Worm (Caenorhabditis elegans) whole organism, young adult: Measurements from ENCODE around the gene T04C10.3.
A peak's percentile ranks its signal among the peaks of the same experiment; 100 is the strongest.

ENCODE experiments used
- C06A6.2 ChIP-seq: fragments of 200-800 bp; sonication (Bioruptor generic); conservative IDR thresholded peaks from 2 replicates; pipeline ENCODE4 v1.3.6; 2022; ENCODE audit warnings: missing genetic modification characterization, missing compliant biosample characterization
- C17E4.6 ChIP-seq: fragments of 200-800 bp; sonication (Bioruptor generic); IDR thresholded peaks from 2 replicates; pipeline ENCODE4 v1.3.6; 2022; ENCODE audit warnings: missing genetic modification reagents, missing genetic modification characterization, missing compliant biosample characterization
- D2030.7 ChIP-seq: fragments of 200-800 bp; sonication (Bioruptor generic); IDR thresholded peaks from 2 replicates; pipeline ENCODE4 v1.3.6; 2022; ENCODE audit warnings: missing genetic modification reagents, missing genetic modification characterization, missing compliant biosample characterization
- F23B12.7 ChIP-seq: sonication (generic microtip); optimal IDR thresholded peaks from 2 replicates; lab custom pipeline; 2017; ENCODE audit warnings: missing genetic modification characterization, mild to moderate bottlenecking, missing compliant biosample characterization, antibody characterized with exemption, moderate library complexity; ENCODE audit not compliant: insufficient read depth
- F37B4.10 ChIP-seq: fragments of 200-800 bp; sonication (Bioruptor generic); IDR thresholded peaks from 2 replicates; pipeline ENCODE4 v1.3.6; 2022; ENCODE audit warnings: missing genetic modification characterization, missing compliant biosample characterization
- F39B2.1 ChIP-seq: fragments of 200-800 bp; sonication (Bioruptor generic); IDR thresholded peaks from 2 replicates; pipeline ENCODE4 v1.3.6; 2022; ENCODE audit warnings: missing genetic modification reagents, missing genetic modification characterization, missing compliant biosample characterization
- Y53G8AR.9 ChIP-seq: fragments of 200-800 bp; sonication (Bioruptor generic); conservative IDR thresholded peaks from 2 replicates; pipeline ENCODE4 v1.3.6; 2022; ENCODE audit warnings: missing genetic modification reagents, missing genetic modification characterization, missing compliant biosample characterization
- Y56A3A.18 ChIP-seq: fragments of 200-800 bp; sonication (Bioruptor generic); IDR thresholded peaks from 2 replicates; pipeline ENCODE4 v1.3.6; 2022; ENCODE audit warnings: missing genetic modification reagents, missing genetic modification characterization, missing compliant biosample characterization
- Y67H2A.10 ChIP-seq: fragments of 200-800 bp; sonication (Bioruptor generic); conservative IDR thresholded peaks from 2 replicates; pipeline ENCODE4 v1.3.6; 2022; ENCODE audit warnings: missing genetic modification reagents, missing genetic modification characterization, missing compliant biosample characterization
- Y79H2A.3 ChIP-seq: fragments of 200-800 bp; sonication (Bioruptor generic); conservative IDR thresholded peaks from 2 replicates; pipeline ENCODE4 v1.3.6; 2022; ENCODE audit warnings: missing genetic modification reagents, missing genetic modification characterization, missing compliant biosample characterization
- ZK185.1 ChIP-seq: sonication (generic microtip); optimal IDR thresholded peaks from 2 replicates; lab custom pipeline; 2016; ENCODE audit warnings: mild to moderate bottlenecking, missing genetic modification characterization, missing compliant biosample characterization; ENCODE audit not compliant: poor library complexity, severe bottlenecking
- akir-1 ChIP-seq: fragments of 200-800 bp; sonication (Bioruptor generic); optimal IDR thresholded peaks from 2 replicates; lab custom pipeline; 2018; ENCODE audit warnings: mild to moderate bottlenecking, missing genetic modification characterization, moderate library complexity, missing compliant biosample characterization
- ama-1 ChIP-seq, 3 experiments: fragments of 150-350 bp in 1 of 3; sonication (generic microtip) in 2 of 3; optimal IDR thresholded peaks; 2 replicates each; lab custom pipeline; 2014 to 2018; ENCODE audit warnings: missing biosample characterization in 2 of 3, missing genetic modification characterization in 2 of 3, missing genetic modification reagents in 2 of 3
- aptf-3 ChIP-seq: fragments of 200-800 bp; sonication (Bioruptor generic); IDR thresholded peaks from 2 replicates; pipeline ENCODE4 v1.3.6; 2022; ENCODE audit warnings: missing genetic modification characterization, missing compliant biosample characterization
- attf-5 ChIP-seq: fragments of 200-800 bp; sonication (Bioruptor generic); optimal IDR thresholded peaks from 2 replicates; lab custom pipeline; 2018; ENCODE audit warnings: mild to moderate bottlenecking, missing genetic modification characterization, missing compliant biosample characterization
- ccch-3 ChIP-seq: fragments of 200-800 bp; sonication (Bioruptor generic); optimal IDR thresholded peaks from 2 replicates; lab custom pipeline; 2018; ENCODE audit warnings: mild to moderate bottlenecking, missing genetic modification characterization, missing compliant biosample characterization
- cebp-2 ChIP-seq: fragments of 200-800 bp; sonication (Bioruptor generic); IDR thresholded peaks from 2 replicates; pipeline ENCODE4 v1.3.6; 2022; ENCODE audit warnings: missing genetic modification characterization, missing compliant biosample characterization
- ceh-58 ChIP-seq: fragments of 200-800 bp; sonication (Bioruptor generic); IDR thresholded peaks from 2 replicates; pipeline ENCODE4 v1.3.6; 2022; ENCODE audit warnings: missing genetic modification characterization, missing compliant biosample characterization
- die-1 ChIP-seq: sonication (generic microtip); optimal IDR thresholded peaks from 2 replicates; lab custom pipeline; 2016; ENCODE audit warnings: missing genotype, mild to moderate bottlenecking, missing genetic modification characterization, missing compliant biosample characterization
- dox-1 ChIP-seq: fragments of 200-800 bp; sonication (Bioruptor generic); IDR thresholded peaks from 2 replicates; pipeline ENCODE4 v1.3.6; 2022; ENCODE audit warnings: missing genetic modification reagents, missing genetic modification characterization, missing compliant biosample characterization
- dpff-1 ChIP-seq: sonication (generic microtip); optimal IDR thresholded peaks from 2 replicates; lab custom pipeline; 2017; ENCODE audit warnings: mild to moderate bottlenecking, missing genetic modification characterization, missing compliant biosample characterization
- hmg-1.2 ChIP-seq: fragments of 200-800 bp; sonication (Bioruptor generic); IDR thresholded peaks from 2 replicates; pipeline ENCODE4 v1.3.6; 2022; ENCODE audit warnings: missing genetic modification reagents, missing genetic modification characterization, missing compliant biosample characterization
- hrde-1 ChIP-seq: sonication (generic microtip); optimal IDR thresholded peaks from 2 replicates; lab custom pipeline; 2016; ENCODE audit warnings: missing genetic modification characterization, mild to moderate bottlenecking, missing compliant biosample characterization, moderate library complexity, missing genotype, missing genetic modification reagents, borderline replicate concordance
- lag-1 ChIP-seq: fragments of 200-800 bp; sonication (Bioruptor generic); IDR thresholded peaks from 2 replicates; pipeline ENCODE4 v1.3.6; 2022; ENCODE audit warnings: missing genetic modification reagents, missing genetic modification characterization, missing compliant biosample characterization
- let-607 ChIP-seq, 2 experiments: fragments of 200-800 bp in 1 of 2; sonication (Bioruptor generic) in 1 of 2; sonication (generic microtip) in 1 of 2; optimal IDR thresholded peaks; 2 replicates each; lab custom pipeline; 2016 to 2018; ENCODE audit warnings: mild to moderate bottlenecking in 2 of 2, missing compliant biosample characterization in 2 of 2, missing genetic modification characterization in 2 of 2, moderate library complexity in 2 of 2, missing genotype in 1 of 2
- lsl-1 ChIP-seq: fragments of 200-800 bp; sonication (Bioruptor generic); optimal IDR thresholded peaks from 2 replicates; lab custom pipeline; 2018; ENCODE audit warnings: mild to moderate bottlenecking, missing genetic modification characterization, moderate library complexity, missing compliant biosample characterization
- lsy-27 ChIP-seq: sonication (generic microtip); optimal IDR thresholded peaks from 2 replicates; lab custom pipeline; 2017; ENCODE audit warnings: missing genetic modification characterization, mild to moderate bottlenecking, missing compliant biosample characterization, antibody characterized with exemption, missing genotype, borderline replicate concordance; ENCODE audit not compliant: insufficient read depth
- mxl-1 ChIP-seq: sonication (generic microtip); optimal IDR thresholded peaks from 2 replicates; lab custom pipeline; 2016; ENCODE audit warnings: missing genetic modification characterization, missing compliant biosample characterization
- nfya-2 ChIP-seq: fragments of 200-800 bp; sonication (Bioruptor generic); IDR thresholded peaks from 2 replicates; pipeline ENCODE4 v1.3.6; 2022; ENCODE audit warnings: missing genetic modification reagents, missing genetic modification characterization, missing compliant biosample characterization
- nfyb-1 ChIP-seq: fragments of 200-800 bp; sonication (Bioruptor generic); IDR thresholded peaks from 2 replicates; pipeline ENCODE4 v1.3.6; 2022; ENCODE audit warnings: missing genetic modification reagents, missing genetic modification characterization, missing compliant biosample characterization
- nhr-27 ChIP-seq: fragments of 200-800 bp; sonication (Bioruptor generic); optimal IDR thresholded peaks from 2 replicates; lab custom pipeline; 2018; ENCODE audit warnings: mild to moderate bottlenecking, missing genetic modification characterization, moderate library complexity, missing compliant biosample characterization
- repo-1 ChIP-seq: sonication (generic microtip); optimal IDR thresholded peaks from 2 replicates; lab custom pipeline; 2017; ENCODE audit warnings: mild to moderate bottlenecking, missing genetic modification characterization, missing compliant biosample characterization
- rpc-1 ChIP-seq, 2 experiments: fragments of 150-350 bp in 1 of 2; sonication (generic microtip) in 1 of 2; optimal IDR thresholded peaks; 2 replicates each; lab custom pipeline; 2014 to 2018; ENCODE audit warnings: missing biosample characterization in 1 of 2, missing genetic modification characterization in 1 of 2, missing genetic modification reagents in 1 of 2, missing genotype in 1 of 2
- snpc-1.3 ChIP-seq: sonication (generic microtip); optimal IDR thresholded peaks from 2 replicates; lab custom pipeline; 2017; ENCODE audit warnings: missing genetic modification characterization, mild to moderate bottlenecking, missing compliant biosample characterization, antibody characterized with exemption, moderate library complexity, missing genotype, missing genetic modification reagents; ENCODE audit not compliant: insufficient read depth
- snpc-3.4 ChIP-seq: sonication (generic microtip); optimal IDR thresholded peaks from 2 replicates; lab custom pipeline; 2017; ENCODE audit warnings: missing genetic modification characterization, mild to moderate bottlenecking, missing compliant biosample characterization, antibody characterized with exemption, moderate library complexity, missing genotype, missing genetic modification reagents
- snpc-4 ChIP-seq, 5 experiments: fragments of 150-350 bp in 1 of 5; sonication (generic microtip) in 4 of 5; optimal IDR thresholded peaks; 2 replicates each; lab custom pipeline; 2014 to 2018; ENCODE audit warnings: missing genetic modification characterization in 5 of 5, missing biosample characterization in 3 of 5, antibody characterized with exemption in 2 of 5, mild to moderate bottlenecking in 2 of 5, missing compliant biosample characterization in 2 of 5, missing genotype in 2 of 5, moderate library complexity in 2 of 5, missing genetic modification reagents in 1 of 5
- tbp1 ChIP-seq: fragments of 200-800 bp; sonication (Bioruptor generic); optimal IDR thresholded peaks from 2 replicates; lab custom pipeline; 2018; ENCODE audit warnings: mild to moderate bottlenecking, missing genetic modification characterization, missing compliant biosample characterization
- zim-3 ChIP-seq: sonication (generic microtip); optimal IDR thresholded peaks from 2 replicates; lab custom pipeline; 2017; ENCODE audit warnings: mild to moderate bottlenecking, missing genetic modification characterization, moderate library complexity, missing compliant biosample characterization
- ztf-25 ChIP-seq: fragments of 200-800 bp; sonication (Bioruptor generic); IDR thresholded peaks from 2 replicates; pipeline ENCODE4 v1.3.6; 2022; ENCODE audit warnings: missing genetic modification reagents, missing genetic modification characterization, missing compliant biosample characterization
- ztf-3 ChIP-seq: fragments of 200-800 bp; sonication (Bioruptor generic); optimal IDR thresholded peaks from 2 replicates; lab custom pipeline; 2018; ENCODE audit warnings: mild to moderate bottlenecking, missing genetic modification characterization, missing compliant biosample characterization

The T04C10.3 gene

DNA sequence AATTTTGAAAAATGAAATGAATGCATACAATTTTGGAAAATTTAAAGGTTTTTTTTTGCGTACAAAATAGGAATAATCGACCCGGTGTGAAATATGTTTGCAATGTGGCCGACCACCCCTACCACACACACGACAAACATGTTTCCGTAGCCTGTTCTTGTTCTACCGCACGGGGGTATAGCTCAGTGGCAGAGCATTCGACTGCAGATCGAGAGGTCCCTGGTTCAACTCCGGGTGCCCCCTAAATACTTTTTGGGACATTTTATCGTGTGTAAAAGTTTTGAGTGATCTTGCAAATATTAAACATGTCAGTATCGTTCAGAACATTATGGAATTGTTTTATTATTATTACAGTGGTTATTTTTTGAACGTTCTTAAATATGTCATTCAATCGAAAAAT lies 7.5 kb upstream of the T04C10.3 start (continued):
- TF ChIP-seq lsy-27 (peak; percentile 24), lsl-1 (GFP tag; lab: Kevin White, UChicago) (peak; percentile 4), C06A6.2 (GFP tag; lab: Robert Waterston, UW) (peak; percentile 59; the same call in 1 of the 2 replicates), die-1 (tag; lab: Kevin White, UChicago) (peak; percentile 87), ceh-58 (GFP tag; lab: Robert Waterston, UW) (0 out of 2 replicates have a peak, but pooled peaks have one; percentile 25), D2030.7 (0 out of 2 replicates have a peak, but pooled peaks have one; percentile 36), nfyb-1 (GFP tag; lab: Robert Waterston, UW) (peak; percentile 75; the same call in 1 of the 2 replicates), Y67H2A.10 (peak; percentile 29; the same call in 1 of the 2 replicates)
- TF ChIP-seq, all 124 proteins: peak for 65

DNA sequence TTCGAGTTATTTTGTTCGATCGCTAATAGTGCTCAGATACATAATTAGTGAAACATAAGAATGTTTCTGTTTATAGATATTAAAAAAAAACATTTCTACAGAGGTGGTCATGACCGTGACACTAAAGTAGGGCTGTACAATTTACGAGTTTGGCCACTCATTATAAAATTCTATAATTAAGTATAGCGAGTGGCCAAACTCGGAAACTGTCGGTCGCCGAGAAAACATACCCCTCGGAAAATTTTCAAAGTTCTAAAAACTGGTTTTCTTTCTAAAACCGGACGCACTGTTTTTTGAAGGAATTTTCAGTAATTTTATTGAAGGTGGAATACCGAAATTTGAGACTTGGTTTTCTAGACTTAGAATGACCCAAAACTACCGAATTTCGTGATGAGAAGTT lies 6.4 kb upstream of the T04C10.3 start:
- no peak for TF ChIP-seq snpc-4 (GFP tag; optimal IDR thresholded peaks at IDR 0.05; lab: Kevin White, UChicago)
- peak in 2 of 4 experiments; percentile 57 to 71 for TF ChIP-seq snpc-4 (tag; optimal IDR thresholded peaks at IDR 0.05; lab: Kevin White, UChicago)
- no peak for TF ChIP-seq dpff-1

DNA sequence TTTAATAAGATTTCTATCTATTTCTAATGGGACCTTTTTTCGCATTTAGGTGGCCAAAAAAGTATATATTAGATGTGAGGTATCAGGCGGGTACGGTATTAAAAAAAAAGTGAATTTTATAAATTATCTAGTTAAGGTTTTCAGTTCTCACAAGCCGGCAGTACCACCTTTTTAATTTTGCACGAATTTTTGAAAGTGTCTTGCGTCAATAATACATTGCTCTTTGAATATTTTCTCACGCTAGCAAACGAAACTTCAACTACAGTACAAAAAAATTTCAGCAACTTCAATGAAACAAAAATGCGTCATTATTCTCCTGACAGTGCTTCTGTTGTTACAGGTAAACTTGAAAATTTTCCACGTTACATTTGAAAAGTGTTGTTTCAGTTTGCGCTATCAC lies 5.2 kb upstream of the T04C10.3 start, which contains the start of gene F42D1.4:
Gene F42D1.4, plus strand, starts transcription at position 301 of the 400 bp plus-strand sequence.
- TF ChIP-seq snpc-3.4 (tag; lab: Kevin White, UChicago) = no peak

ce11 chrX:14808796-14809195 lies 3.4 kb upstream of the T04C10.3 start:
- TF ChIP-seq cebp-2 (GFP tag; lab: Robert Waterston, UW) (no peak), F23B12.7 (tag; lab: Kevin White, UChicago) (no peak), aptf-3 (GFP tag; lab: Robert Waterston, UW) (no peak), C17E4.6 (GFP tag; lab: Robert Waterston, UW) (no peak), ztf-3 (GFP tag; lab: Kevin White, UChicago) (no peak), snpc-3.4 (tag; lab: Kevin White, UChicago) (no peak), nhr-27 (tag; lab: Kevin White, UChicago) (peak; percentile 23), Y79H2A.3 (GFP tag; lab: Robert Waterston, UW) (no peak), ztf-25 (GFP tag; lab: Robert Waterston, UW) (no peak), D2030.7 (no peak), hrde-1 (tag; lab: Kevin White, UChicago) (no peak), akir-1 (GFP tag; lab: Kevin White, UChicago) (no peak), hmg-1.2 (GFP tag; lab: Robert Waterston, UW) (no peak), tbp1 (GFP tag; lab: Kevin White, UChicago) (no peak), lag-1 (GFP tag; lab: Robert Waterston, UW) (no peak), repo-1 (peak; percentile 59), dox-1 (GFP tag; lab: Robert Waterston, UW) (no peak), let-607 (tag; optimal IDR thresholded peaks at IDR 0.05; lab: Kevin White, UChicago) (no peak), ama-1 (optimal IDR thresholded peaks at IDR 0.05; lab: Kevin White, UChicago) (peak; percentile 58), ama-1 (GFP tag; optimal IDR thresholded peaks at IDR 0.05; lab: Kevin White, UChicago) (no peak), ZK185.1 (tag; lab: Kevin White, UChicago) (no peak), mxl-1 (tag; lab: Kevin White, UChicago) (no peak), snpc-1.3 (tag; lab: Kevin White, UChicago) (no peak), nfya-2 (GFP tag; lab: Robert Waterston, UW) (no peak), Y53G8AR.9 (GFP tag; lab: Robert Waterston, UW) (peak; percentile 49; the same call in 1 of the 2 replicates), dpff-1 (no peak), ccch-3 (no peak), attf-5 (GFP tag; lab: Kevin White, UChicago) (no peak), zim-3 (tag; lab: Kevin White, UChicago) (peak; percentile 59), F37B4.10 (no peak), Y56A3A.18 (GFP tag; lab: Robert Waterston, UW) (0 out of 2 replicates have a peak, but pooled peaks have one; percentile 75), nfyb-1 (GFP tag; lab: Robert Waterston, UW) (0 out of 2 replicates have a peak, but pooled peaks have one; percentile 47), rpc-1 (optimal IDR thresholded peaks at IDR 0.05; lab: Kevin White, UChicago) (no peak), rpc-1 (tag; optimal IDR thresholded peaks at IDR 0.05; lab: Kevin White, UChicago) (no peak), F39B2.1 (GFP tag; lab: Robert Waterston, UW) (no peak)
